Fruit fly (Drosophila melanogaster) whole organism, prepupa: ENCODE measurements around the gene mas.

Experiments used
- Blimp-1 ChIP-seq: fragments of 200-800 bp; sonication (Bioruptor generic); optimal IDR thresholded peaks from 3 replicates; lab custom pipeline; 2017; ENCODE audit warnings: missing biosample characterization, missing genetic modification characterization, mild to moderate bottlenecking, moderate library complexity, missing genetic modification reagents
- CG10669 ChIP-seq: fragments of 200-800 bp; sonication (Bioruptor generic); optimal IDR thresholded peaks from 3 replicates; lab custom pipeline; 2018; ENCODE audit warnings: missing biosample characterization, mild to moderate bottlenecking, missing genetic modification characterization, moderate library complexity
- CG11294 ChIP-seq: fragments of 200-800 bp; sonication (Bioruptor generic); IDR thresholded peaks from 2 replicates; pipeline ENCODE4 v1.3.6; 2022; ENCODE audit warnings: missing biosample characterization, missing genetic modification characterization
- CG11762 ChIP-seq: fragments of 200-800 bp; sonication (Bioruptor generic); optimal IDR thresholded peaks from 3 replicates; lab custom pipeline; 2016; ENCODE audit warnings: missing biosample characterization, missing genetic modification characterization; ENCODE audit not compliant: insufficient read depth
- CG15336 ChIP-seq: fragments of 200-800 bp; sonication (Bioruptor generic); IDR thresholded peaks from 2 replicates; pipeline ENCODE4 v1.3.6; 2022; ENCODE audit warnings: missing biosample characterization, missing genetic modification characterization
- CG1621 ChIP-seq: fragments of 200-800 bp; sonication (Bioruptor generic); optimal IDR thresholded peaks from 3 replicates; lab custom pipeline; 2018; ENCODE audit warnings: missing biosample characterization, mild to moderate bottlenecking, missing genetic modification characterization
- CG16779 ChIP-seq: fragments of 200-800 bp; sonication (Bioruptor generic); optimal IDR thresholded peaks from 3 replicates; lab custom pipeline; 2017; ENCODE audit warnings: missing biosample characterization, mild to moderate bottlenecking, missing genetic modification characterization
- CG3032 ChIP-seq: fragments of 200-800 bp; optimal IDR thresholded peaks from 2 replicates; lab custom pipeline; 2019; ENCODE audit warnings: missing biosample characterization, mild to moderate bottlenecking, missing genetic modification characterization, moderate library complexity
- CG32006 ChIP-seq: fragments of 200-800 bp; sonication (Bioruptor generic); optimal IDR thresholded peaks from 3 replicates; lab custom pipeline; 2017; ENCODE audit warnings: missing biosample characterization, mild to moderate bottlenecking, missing genetic modification characterization
- CG3919 ChIP-seq: fragments of 200-800 bp; sonication (Bioruptor generic); optimal IDR thresholded peaks from 3 replicates; lab custom pipeline; 2016; ENCODE audit warnings: missing biosample characterization, missing genetic modification characterization
- CG6792 ChIP-seq: fragments of 200-800 bp; sonication (Bioruptor generic); optimal IDR thresholded peaks from 3 replicates; lab custom pipeline; 2016; ENCODE audit warnings: missing biosample characterization, missing genetic modification characterization
- CG7368 ChIP-seq: fragments of 200-800 bp; sonication (Bioruptor generic); optimal IDR thresholded peaks from 3 replicates; lab custom pipeline; 2016; ENCODE audit warnings: missing biosample characterization, missing genetic modification characterization
- CG8119 ChIP-seq: fragments of 200-800 bp; sonication (Bioruptor generic); IDR thresholded peaks from 3 replicates; pipeline ENCODE4 v1.3.6; 2022; ENCODE audit warnings: missing biosample characterization, missing genetic modification characterization
- CG8632 ChIP-seq: fragments of 200-800 bp; sonication (Bioruptor generic); optimal IDR thresholded peaks from 3 replicates; lab custom pipeline; 2016; ENCODE audit warnings: missing biosample characterization, missing genetic modification characterization
- Eip75B ChIP-seq: fragments of 200-800 bp; sonication (Bioruptor generic); optimal IDR thresholded peaks from 3 replicates; lab custom pipeline; 2016; ENCODE audit warnings: missing biosample characterization, missing genetic modification characterization
- Eip93F ChIP-seq: fragments of 200-800 bp; sonication (Bioruptor generic); optimal IDR thresholded peaks from 2 replicates; lab custom pipeline; 2016; ENCODE audit warnings: missing biosample characterization, mild to moderate bottlenecking, missing genetic modification characterization
- Ets21C ChIP-seq: fragments of 200-800 bp; sonication (Bioruptor generic); optimal IDR thresholded peaks from 3 replicates; lab custom pipeline; 2016; ENCODE audit warnings: missing biosample characterization, missing genetic modification characterization
- Ets96B ChIP-seq: fragments of 200-800 bp; optimal IDR thresholded peaks from 2 replicates; lab custom pipeline; 2019; ENCODE audit warnings: missing biosample characterization, mild to moderate bottlenecking, missing genetic modification characterization, moderate library complexity
- Gug ChIP-seq: fragments of 200-800 bp; sonication (Bioruptor generic); IDR thresholded peaks from 2 replicates; pipeline ENCODE4 v1.3.6; 2022; ENCODE audit warnings: missing biosample characterization, missing genetic modification characterization
- Hr39 ChIP-seq: fragments of 200-800 bp; sonication (Bioruptor generic); optimal IDR thresholded peaks from 2 replicates; lab custom pipeline; 2016; ENCODE audit warnings: missing biosample characterization, missing genetic modification characterization
- Hr4 ChIP-seq: fragments of 200-800 bp; sonication (Bioruptor generic); optimal IDR thresholded peaks from 3 replicates; lab custom pipeline; 2016; ENCODE audit warnings: missing biosample characterization, missing genetic modification characterization
- Lpt ChIP-seq: fragments of 200-800 bp; sonication (Bioruptor generic); optimal IDR thresholded peaks from 3 replicates; lab custom pipeline; 2016; ENCODE audit warnings: missing biosample characterization, missing genetic modification characterization
- OdsH ChIP-seq: fragments of 200-800 bp; sonication (Bioruptor generic); optimal IDR thresholded peaks from 3 replicates; lab custom pipeline; 2016; ENCODE audit warnings: missing biosample characterization, missing genetic modification characterization
- Sox102F ChIP-seq: fragments of 200-800 bp; sonication (Bioruptor generic); optimal IDR thresholded peaks from 2 replicates; lab custom pipeline; 2016; ENCODE audit warnings: missing biosample characterization, mild to moderate bottlenecking, missing genetic modification characterization
- Sox14 ChIP-seq: fragments of 200-800 bp; sonication (Bioruptor generic); optimal IDR thresholded peaks from 3 replicates; lab custom pipeline; 2016; ENCODE audit warnings: missing biosample characterization, missing genetic modification characterization
- Sox15 ChIP-seq: fragments of 200-800 bp; sonication (Bioruptor generic); optimal IDR thresholded peaks from 3 replicates; lab custom pipeline; 2016; ENCODE audit warnings: missing biosample characterization, missing genetic modification characterization
- achi ChIP-seq: fragments of 200-800 bp; sonication (Bioruptor generic); optimal IDR thresholded peaks from 3 replicates; lab custom pipeline; 2016; ENCODE audit warnings: missing biosample characterization, missing genetic modification characterization
- dsx ChIP-seq: fragments of 200-800 bp; optimal IDR thresholded peaks from 3 replicates; lab custom pipeline; 2019; ENCODE audit warnings: missing biosample characterization, mild to moderate bottlenecking, missing genetic modification characterization, moderate library complexity; ENCODE audit not compliant: poor library complexity, severe bottlenecking
- esn ChIP-seq: fragments of 200-800 bp; sonication (Bioruptor generic); optimal IDR thresholded peaks from 2 replicates; lab custom pipeline; 2016; ENCODE audit warnings: missing biosample characterization, mild to moderate bottlenecking, missing genetic modification characterization, moderate library complexity
- fd59A ChIP-seq: fragments of 200-800 bp; sonication (Bioruptor generic); optimal IDR thresholded peaks from 2 replicates; lab custom pipeline; 2017; ENCODE audit warnings: missing biosample characterization, mild to moderate bottlenecking, missing genetic modification characterization, missing genetic modification reagents
- fd85E ChIP-seq: fragments of 200-800 bp; sonication (Bioruptor generic); optimal IDR thresholded peaks from 3 replicates; lab custom pipeline; 2016; ENCODE audit warnings: missing biosample characterization, missing genetic modification characterization
- fkh ChIP-seq: fragments of 200-800 bp; sonication (Bioruptor generic); optimal IDR thresholded peaks from 3 replicates; lab custom pipeline; 2017; ENCODE audit warnings: missing biosample characterization, mild to moderate bottlenecking, missing genetic modification characterization, moderate library complexity
- lz ChIP-seq: fragments of 200-800 bp; sonication (Bioruptor generic); optimal IDR thresholded peaks from 3 replicates; lab custom pipeline; 2016; ENCODE audit warnings: missing biosample characterization, missing genetic modification characterization
- net ChIP-seq: fragments of 200-800 bp; sonication (Bioruptor generic); optimal IDR thresholded peaks from 3 replicates; lab custom pipeline; 2016; ENCODE audit warnings: missing biosample characterization, missing genetic modification characterization
- pdm3 ChIP-seq: fragments of 200-800 bp; sonication (Bioruptor generic); optimal IDR thresholded peaks from 3 replicates; lab custom pipeline; 2016; ENCODE audit warnings: missing biosample characterization, missing genetic modification characterization
- salr ChIP-seq, 2 experiments: fragments of 200-800 bp; sonication (Bioruptor generic); optimal IDR thresholded peaks; 3 replicates each; lab custom pipeline; 2016 to 2018; ENCODE audit warnings: missing biosample characterization in 2 of 2, missing genetic modification characterization in 2 of 2, mild to moderate bottlenecking in 1 of 2
- spab ChIP-seq: fragments of 200-800 bp; sonication (Bioruptor generic); optimal IDR thresholded peaks from 2 replicates; lab custom pipeline; 2017; ENCODE audit warnings: missing biosample characterization, mild to moderate bottlenecking, missing genetic modification characterization, missing genetic modification reagents
- ss ChIP-seq, 2 experiments: fragments of 200-800 bp; sonication (Bioruptor generic); optimal IDR thresholded peaks; 2 replicates in 1 of 2; 3 replicates in 1 of 2; lab custom pipeline; 2017 to 2018; ENCODE audit warnings: mild to moderate bottlenecking in 2 of 2, missing biosample characterization in 2 of 2, missing genetic modification characterization in 2 of 2, moderate library complexity in 1 of 2
- svp ChIP-seq: fragments of 200-800 bp; sonication (Bioruptor generic); peaks from one replicate; lab custom pipeline; 2016; ENCODE audit warnings: missing biosample characterization, missing genetic modification characterization
- vri ChIP-seq: fragments of 200-800 bp; sonication (Bioruptor generic); optimal IDR thresholded peaks from 3 replicates; lab custom pipeline; 2016; ENCODE audit warnings: missing biosample characterization, mild to moderate bottlenecking, missing genetic modification characterization

Gene mas

DNA sequence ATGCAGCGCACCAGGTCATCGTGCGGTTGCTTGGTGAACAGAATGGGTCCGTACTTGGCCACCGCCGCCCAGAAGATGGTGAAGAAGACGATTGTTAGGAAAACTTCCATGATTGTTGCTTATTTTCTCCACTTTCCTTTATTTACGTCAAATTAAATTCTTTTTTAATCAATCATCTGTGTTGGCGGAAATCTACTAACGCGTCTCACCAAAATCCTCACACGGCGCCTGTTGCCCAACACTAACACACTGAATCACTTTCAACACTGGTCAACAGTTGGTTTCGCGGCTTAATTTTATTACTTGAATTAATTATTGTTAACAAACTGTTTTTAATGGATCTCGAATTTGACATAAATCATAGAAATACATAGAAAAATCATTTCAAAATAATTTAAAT lies 19.4 kb upstream of the mas start, which contains the start of gene VhaM9.7-c (continued):
- no peak for TF ChIP-seq CG3032 (tag; lab: Kevin White, UChicago)
- peak; percentile 17 for TF ChIP-seq CG6792 (GFP tag; lab: Kevin White, UChicago)
- TF ChIP-seq Lpt (GFP tag; lab: Kevin White, UChicago): no peak
- TF ChIP-seq CG3919 (GFP tag; lab: Kevin White, UChicago): peak; percentile 41
- 0 out of 3 replicates have a peak, but pooled peaks have one; percentile 15 for TF ChIP-seq CG8119 (GFP tag; lab: Robert Waterston, UW)
- TF ChIP-seq Eip75B (GFP tag; lab: Kevin White, UChicago): peak; percentile 7
- TF ChIP-seq Ets21C (GFP tag; lab: Kevin White, UChicago): no peak
- TF ChIP-seq CG15336 (GFP tag; lab: Robert Waterston, UW): no peak
- peak; percentile 1 for TF ChIP-seq CG10669 (GFP tag; lab: Kevin White, UChicago)
- TF ChIP-seq Ets96B (tag; lab: Kevin White, UChicago): no peak
- no peak for TF ChIP-seq fkh (GFP tag; lab: Kevin White, UChicago)
- TF ChIP-seq CG11294: no peak
- peak; percentile 40 for TF ChIP-seq pdm3 (GFP tag; lab: Kevin White, UChicago)
- no peak for TF ChIP-seq net (GFP tag; lab: Kevin White, UChicago)
- TF ChIP-seq CG11762 (GFP tag; lab: Kevin White, UChicago): no peak
- TF ChIP-seq Sox15: no peak
- TF ChIP-seq salr (GFP tag; optimal IDR thresholded peaks at IDR 0.05; lab: Kevin White, UChicago): no peak
- TF ChIP-seq esn (GFP tag; lab: Kevin White, UChicago): peak; percentile 55
- no peak for TF ChIP-seq vri (GFP tag; lab: Kevin White, UChicago)
- TF ChIP-seq achi (GFP tag; lab: Kevin White, UChicago): peak; percentile 30
- TF ChIP-seq CG7368 (GFP tag; lab: Kevin White, UChicago): no peak
- no peak for TF ChIP-seq Gug
- no peak for TF ChIP-seq fd59A (GFP tag; lab: Kevin White, UChicago)
- TF ChIP-seq ss (GFP tag; optimal IDR thresholded peaks at IDR 0.05; lab: Kevin White, UChicago): no peak
- TF ChIP-seq spab (GFP tag; lab: Kevin White, UChicago): no peak
- no peak for TF ChIP-seq Blimp-1 (GFP tag; lab: Kevin White, UChicago)
- no peak for TF ChIP-seq dsx
- TF ChIP-seq Hr4 (GFP tag; lab: Kevin White, UChicago): no peak
- no peak for TF ChIP-seq CG8632 (GFP tag; lab: Kevin White, UChicago)
- no peak for TF ChIP-seq Eip93F (GFP tag; lab: Kevin White, UChicago)
- peak; percentile 39 for TF ChIP-seq Sox102F (GFP tag; lab: Kevin White, UChicago)
- no peak for TF ChIP-seq OdsH (GFP tag; lab: Kevin White, UChicago)
- TF ChIP-seq svp (GFP tag; lab: Kevin White, UChicago): no peak
- peak; percentile 52 for TF ChIP-seq Sox14 (GFP tag; lab: Kevin White, UChicago)
- peak; percentile 55 for TF ChIP-seq lz (GFP tag; lab: Kevin White, UChicago)
- no peak for TF ChIP-seq CG1621 (tag; lab: Kevin White, UChicago)
- no peak for TF ChIP-seq fd85E (GFP tag; lab: Kevin White, UChicago)
- no peak for TF ChIP-seq Hr39 (GFP tag; lab: Kevin White, UChicago)
- no peak for TF ChIP-seq CG32006

DNA sequence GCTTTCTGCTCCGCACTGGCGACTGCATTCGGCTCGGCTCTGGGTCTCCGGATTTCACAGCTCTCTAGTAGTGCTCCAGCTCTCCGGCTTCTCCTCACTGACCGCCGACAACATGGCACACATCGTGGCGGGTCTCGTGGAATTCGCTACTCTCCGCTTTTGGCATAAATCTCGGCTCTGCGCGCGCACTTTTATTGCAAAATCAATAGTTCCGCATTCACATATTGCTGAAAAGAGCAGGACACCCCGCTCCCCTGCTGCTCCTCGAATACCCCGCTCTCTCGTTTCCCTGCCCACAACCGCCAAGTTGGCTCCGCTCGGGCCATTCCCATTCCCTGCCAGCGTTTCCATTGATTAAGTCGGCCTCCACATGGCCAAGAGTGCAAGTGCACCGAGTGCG lies 18.0 kb upstream of the mas start:
- peak; percentile 6 for TF ChIP-seq CG16779 (tag; lab: Kevin White, UChicago)
- no peak for TF ChIP-seq fd59A (GFP tag; lab: Kevin White, UChicago)
- TF ChIP-seq, all 60 proteins: peak for 1
